Fruit fly (Drosophila melanogaster) whole organism, embryonic: Measurements from ENCODE around the gene Lcp65Ag1.
A peak's percentile ranks its signal among the peaks of the same experiment; 100 is the strongest.

Experiments
- Atf-2 ChIP-seq: fragments of 200-800 bp; sonication (Bioruptor generic); optimal IDR thresholded peaks from 2 replicates; lab custom pipeline; 2016; ENCODE audit warnings: missing biosample characterization, missing genetic modification characterization
- B-H2 ChIP-seq: fragments of 200-800 bp; sonication (Bioruptor generic); optimal IDR thresholded peaks from 2 replicates; lab custom pipeline; 2018; ENCODE audit warnings: missing biosample characterization, mild to moderate bottlenecking, missing genetic modification characterization
- Blimp-1 ChIP-seq: fragments of 200-800 bp; sonication (Bioruptor generic); optimal IDR thresholded peaks from 3 replicates; lab custom pipeline; 2018; ENCODE audit warnings: missing biosample characterization, missing genetic modification characterization, mild to moderate bottlenecking, moderate library complexity, missing genetic modification reagents
- CG10267 ChIP-seq: fragments of 200-800 bp; sonication (Bioruptor generic); optimal IDR thresholded peaks from 2 replicates; lab custom pipeline; 2018; ENCODE audit warnings: missing biosample characterization, mild to moderate bottlenecking, missing genetic modification characterization, moderate library complexity
- CG11093 ChIP-seq: fragments of 200-800 bp; sonication (Bioruptor generic); IDR thresholded peaks from 3 replicates; pipeline ENCODE4 v1.3.6; 2022; ENCODE audit warnings: missing biosample characterization, missing genetic modification characterization
- CG11723 ChIP-seq: fragments of 200-800 bp; sonication (Bioruptor generic); optimal IDR thresholded peaks from 2 replicates; lab custom pipeline; 2017; ENCODE audit warnings: missing biosample characterization, mild to moderate bottlenecking, missing genetic modification characterization
- CG12104 ChIP-seq: fragments of 200-800 bp; sonication (Bioruptor generic); optimal IDR thresholded peaks from 3 replicates; lab custom pipeline; 2016; ENCODE audit warnings: missing biosample characterization, missing genetic modification characterization
- CG12155 ChIP-seq: fragments of 200-800 bp; sonication (Bioruptor generic); optimal IDR thresholded peaks from 3 replicates; lab custom pipeline; 2016; ENCODE audit warnings: missing biosample characterization, missing genetic modification characterization
- CG12236 ChIP-seq: fragments of 200-800 bp; sonication (Bioruptor generic); optimal IDR thresholded peaks from 2 replicates; lab custom pipeline; 2016; ENCODE audit warnings: missing biosample characterization, missing genetic modification characterization
- CG12299 ChIP-seq: fragments of 200-800 bp; sonication (Bioruptor generic); optimal IDR thresholded peaks from 2 replicates; lab custom pipeline; 2018; ENCODE audit warnings: missing biosample characterization, mild to moderate bottlenecking, missing genetic modification characterization
- CG13287 ChIP-seq: fragments of 200-800 bp; sonication (Bioruptor generic); IDR thresholded peaks from 2 replicates; pipeline ENCODE4 v1.3.6; 2022; ENCODE audit warnings: missing biosample characterization, missing genetic modification characterization; ENCODE audit not compliant: partially characterized antibody
- CG13775 ChIP-seq: fragments of 200-800 bp; sonication (Bioruptor generic); optimal IDR thresholded peaks from 3 replicates; lab custom pipeline; 2017; ENCODE audit warnings: missing biosample characterization, mild to moderate bottlenecking, missing genetic modification characterization
- CG17361 ChIP-seq: fragments of 200-800 bp; sonication (Bioruptor generic); IDR thresholded peaks from 3 replicates; pipeline ENCODE4 v1.3.6; 2022; ENCODE audit warnings: missing biosample characterization, missing genetic modification characterization
- CG4617 ChIP-seq: fragments of 200-800 bp; sonication (Bioruptor generic); optimal IDR thresholded peaks from 3 replicates; lab custom pipeline; 2016; ENCODE audit warnings: missing biosample characterization, missing genetic modification characterization, borderline replicate concordance
- CG5953 ChIP-seq: fragments of 200-800 bp; sonication (Bioruptor generic); IDR thresholded peaks from 2 replicates; pipeline ENCODE4 v1.3.6; 2022; ENCODE audit warnings: missing biosample characterization, missing genetic modification characterization
- CG6272 ChIP-seq: fragments of 200-800 bp; sonication (Bioruptor generic); IDR thresholded peaks from 2 replicates; pipeline ENCODE4 v1.3.6; 2022; ENCODE audit warnings: missing biosample characterization, missing genetic modification characterization
- CG7839 ChIP-seq: fragments of 200-800 bp; sonication (Bioruptor generic); optimal IDR thresholded peaks from 3 replicates; lab custom pipeline; 2018; ENCODE audit warnings: missing biosample characterization, mild to moderate bottlenecking, missing genetic modification characterization, moderate library complexity
- D ChIP-seq, 2 experiments: fragments of 200-800 bp in 1 of 2; fragments of >200 bp in 1 of 2; sonication (Bioruptor generic) in 1 of 2; optimal IDR thresholded peaks; 2 replicates in 1 of 2; 3 replicates in 1 of 2; lab custom pipeline; 2017; ENCODE audit warnings: mild to moderate bottlenecking in 1 of 2, missing biosample characterization in 1 of 2, missing genetic modification characterization in 1 of 2, missing genetic modification reagents in 1 of 2
- D19B ChIP-seq: fragments of 200-800 bp; sonication (Bioruptor generic); optimal IDR thresholded peaks from 2 replicates; lab custom pipeline; 2017; ENCODE audit warnings: missing biosample characterization, mild to moderate bottlenecking, missing genetic modification characterization
- Eip74EF ChIP-seq, 2 experiments: fragments of 200-800 bp in 1 of 2; fragments of >200 bp in 1 of 2; sonication (Bioruptor generic) in 1 of 2; optimal IDR thresholded peaks; 2 replicates each; lab custom pipeline; 2017 to 2019; ENCODE audit warnings: missing biosample characterization in 2 of 2, missing genetic modification characterization in 2 of 2, mild to moderate bottlenecking in 1 of 2, moderate library complexity in 1 of 2
- Gsc ChIP-seq: fragments of 200-800 bp; sonication (Bioruptor generic); IDR thresholded peaks from 2 replicates; pipeline ENCODE4 v1.3.6; 2022; ENCODE audit warnings: missing biosample characterization, missing genetic modification characterization
- HLH54F ChIP-seq: fragments of 200-800 bp; sonication (Bioruptor generic); optimal IDR thresholded peaks from 3 replicates; lab custom pipeline; 2016; ENCODE audit warnings: missing biosample characterization, missing genetic modification characterization
- HmgZ ChIP-seq: fragments of 200-800 bp; sonication (Bioruptor generic); optimal IDR thresholded peaks from 2 replicates; lab custom pipeline; 2018; ENCODE audit warnings: missing biosample characterization, mild to moderate bottlenecking, missing genetic modification characterization
- Hr51 ChIP-seq, 2 experiments: fragments of 200-800 bp; sonication (Bioruptor generic); optimal IDR thresholded peaks; 2 replicates in 1 of 2; 3 replicates in 1 of 2; lab custom pipeline; 2016 to 2018; ENCODE audit warnings: missing biosample characterization in 2 of 2, missing genetic modification characterization in 2 of 2, mild to moderate bottlenecking in 1 of 2, moderate library complexity in 1 of 2
- Jarid2 ChIP-seq: fragments of 200-800 bp; sonication (Bioruptor generic); optimal IDR thresholded peaks from 3 replicates; lab custom pipeline; 2017; ENCODE audit warnings: mild to moderate bottlenecking, missing biosample characterization, missing genetic modification reagents, missing genetic modification characterization
- Med ChIP-seq: fragments of 200-800 bp; sonication (Bioruptor generic); peaks from one replicate; lab custom pipeline; 2016; ENCODE audit warnings: missing biosample characterization, missing genetic modification characterization, mild to moderate bottlenecking, inconsistent platforms, moderate library complexity
- Neu2 ChIP-seq: fragments of 200-800 bp; sonication (Bioruptor generic); optimal IDR thresholded peaks from 3 replicates; lab custom pipeline; 2016; ENCODE audit warnings: missing biosample characterization, missing genetic modification characterization, borderline replicate concordance
- Nf-YA ChIP-seq: fragments of 200-800 bp; sonication (Bioruptor generic); IDR thresholded peaks from 2 replicates; pipeline ENCODE4 v1.3.6; 2022; ENCODE audit warnings: missing biosample characterization, missing genetic modification characterization
- Sry-β ChIP-seq: fragments of 200-800 bp; sonication (Bioruptor generic); optimal IDR thresholded peaks from 2 replicates; lab custom pipeline; 2018; ENCODE audit warnings: missing biosample characterization, mild to moderate bottlenecking, missing genetic modification characterization, moderate library complexity
- Taf1 ChIP-seq: fragments of 200-800 bp; sonication (Bioruptor generic); IDR thresholded peaks from 2 replicates; pipeline ENCODE4 v1.3.6; 2022; ENCODE audit warnings: missing biosample characterization, missing genetic modification characterization
- al ChIP-seq: fragments of 200-800 bp; sonication (Bioruptor generic); IDR thresholded peaks from 2 replicates; pipeline ENCODE4 v1.3.6; 2022; ENCODE audit warnings: missing biosample characterization, missing genetic modification characterization
- crol ChIP-seq: fragments of 200-800 bp; sonication (Bioruptor generic); IDR thresholded peaks from 2 replicates; pipeline ENCODE4 v1.3.6; 2022; ENCODE audit warnings: missing biosample characterization, missing genetic modification characterization
- ems ChIP-seq: fragments of 200-800 bp; sonication (Bioruptor generic); optimal IDR thresholded peaks from 3 replicates; lab custom pipeline; 2016; ENCODE audit warnings: missing biosample characterization, missing genetic modification characterization
- eyg ChIP-seq: fragments of 200-800 bp; sonication (Bioruptor generic); optimal IDR thresholded peaks from 3 replicates; lab custom pipeline; 2016; ENCODE audit warnings: missing biosample characterization, missing genetic modification characterization
- gce ChIP-seq: fragments of 200-800 bp; sonication (Bioruptor generic); IDR thresholded peaks from 3 replicates; pipeline ENCODE4 v1.3.6; 2022; ENCODE audit warnings: missing biosample characterization, missing genetic modification characterization
- ken ChIP-seq: fragments of 200-800 bp; sonication (Bioruptor generic); IDR thresholded peaks from 3 replicates; pipeline ENCODE4 v1.3.6; 2022; ENCODE audit warnings: missing biosample characterization, missing genetic modification characterization
- lab ChIP-seq: fragments of 200-800 bp; sonication (Bioruptor generic); optimal IDR thresholded peaks from 3 replicates; lab custom pipeline; 2017; ENCODE audit warnings: missing biosample characterization, missing genetic modification characterization, mild to moderate bottlenecking, moderate library complexity, missing genetic modification reagents
- lola ChIP-seq, 3 experiments: fragments of >200 bp in 2 of 3; fragments of 200-800 bp in 1 of 3; sonication (Bioruptor generic) in 1 of 3; optimal IDR thresholded peaks; 2 replicates each; lab custom pipeline; 2017 to 2019; ENCODE audit warnings: missing biosample characterization in 3 of 3, missing genetic modification characterization in 3 of 3, mild to moderate bottlenecking in 1 of 3, moderate library complexity in 1 of 3
- nerfin-2 ChIP-seq: fragments of 200-800 bp; sonication (Bioruptor generic); IDR thresholded peaks from 2 replicates; pipeline ENCODE4 v1.3.6; 2022; ENCODE audit warnings: missing biosample characterization, missing genetic modification characterization; ENCODE audit not compliant: partially characterized antibody
- prd ChIP-seq, 3 experiments: fragments of >200 bp in 2 of 3; fragments of 200-800 bp in 1 of 3; sonication (Bioruptor generic) in 1 of 3; optimal IDR thresholded peaks in 2 of 3; IDR thresholded peaks in 1 of 3; 2 replicates in 2 of 3; 3 replicates in 1 of 3; pipeline versions ENCODE4 v1.3.6 to Lab custom; 2017 to 2022; ENCODE audit warnings: missing biosample characterization in 1 of 3, missing genetic modification characterization in 1 of 3
- pros ChIP-seq: fragments of 200-800 bp; sonication (Bioruptor generic); optimal IDR thresholded peaks from 3 replicates; lab custom pipeline; 2019; ENCODE audit warnings: missing biosample characterization, mild to moderate bottlenecking, missing genetic modification characterization, moderate library complexity
- sim ChIP-seq: fragments of 200-800 bp; sonication (Bioruptor generic); IDR thresholded peaks from 2 replicates; pipeline ENCODE4 v1.3.6; 2022; ENCODE audit warnings: missing biosample characterization, missing genetic modification characterization
- sima ChIP-seq: fragments of 200-800 bp; sonication (Bioruptor generic); optimal IDR thresholded peaks from 2 replicates; lab custom pipeline; 2016; ENCODE audit warnings: missing biosample characterization, missing genetic modification characterization
- sqz ChIP-seq: fragments of 200-800 bp; sonication (Bioruptor generic); optimal IDR thresholded peaks from 3 replicates; lab custom pipeline; 2018; ENCODE audit warnings: missing biosample characterization, mild to moderate bottlenecking, missing genetic modification characterization
- tap ChIP-seq: fragments of 200-800 bp; optimal IDR thresholded peaks from 3 replicates; lab custom pipeline; 2019; ENCODE audit warnings: missing biosample characterization, mild to moderate bottlenecking, missing genetic modification characterization, moderate library complexity
- usp ChIP-seq: fragments of >200 bp; optimal IDR thresholded peaks from 2 replicates; lab custom pipeline; 2017; ENCODE audit warnings: missing biosample characterization, missing genetic modification characterization
- z ChIP-seq: fragments of 200-800 bp; sonication (Bioruptor generic); IDR thresholded peaks from 3 replicates; pipeline ENCODE4 v1.3.6; 2022; ENCODE audit warnings: missing biosample characterization, missing genetic modification characterization
- zfh2 ChIP-seq: fragments of 200-800 bp; sonication (Bioruptor generic); optimal IDR thresholded peaks from 2 replicates; lab custom pipeline; 2016; ENCODE audit warnings: missing biosample characterization, missing genetic modification characterization

The Lcp65Ag1 gene

dm6 chr3L:6108264-6109060 is 26.6 kb downstream of the Lcp65Ag1 start (continued):
- TF ChIP-seq sqz (GFP tag; lab: Kevin White, UChicago) (no peak), CG17361 (GFP tag; lab: Robert Waterston, UW) (peak; percentile 50; the same call in 1 of the 3 replicates), CG12104 (GFP tag; lab: Kevin White, UChicago) (no peak), CG12299 (tag; lab: Kevin White, UChicago) (no peak), usp (GFP tag; lab: Kevin White, UChicago) (no peak), sima (GFP tag; lab: Kevin White, UChicago) (no peak), ken (no peak), Nf-YA (no peak), B-H2 (GFP tag; lab: Kevin White, UChicago) (no peak), HmgZ (tag; lab: Kevin White, UChicago) (no peak), CG13287 (GFP tag; lab: Robert Waterston, UW) (no peak), CG7839 (peak; percentile 19), prd (optimal IDR thresholded peaks at IDR 0.05; lab: Kevin White, UChicago) (no peak), prd (GFP tag; IDR thresholded peaks at IDR 0.05; lab: Robert Waterston, UW) (no peak), D (optimal IDR thresholded peaks at IDR 0.05; lab: Kevin White, UChicago) (no peak), D (GFP tag; optimal IDR thresholded peaks at IDR 0.05; lab: Kevin White, UChicago) (peak; percentile 27), z (GFP tag; lab: Robert Waterston, UW) (no peak), CG6272 (GFP tag; lab: Robert Waterston, UW) (no peak), Sry-β (no peak), lab (GFP tag; lab: Kevin White, UChicago) (no peak), al (GFP tag; lab: Robert Waterston, UW) (no peak), ems (GFP tag; lab: Kevin White, UChicago) (no peak), CG5953 (GFP tag; lab: Robert Waterston, UW) (no peak), nerfin-2 (GFP tag; lab: Robert Waterston, UW) (no peak), gce (GFP tag; lab: Robert Waterston, UW) (no peak), Jarid2 (no peak), eyg (no peak), Gsc (no peak), Blimp-1 (peak; percentile 47), sim (no peak), CG4617 (GFP tag; lab: Kevin White, UChicago) (no peak), CG12236 (no peak), Hr51 (GFP tag; optimal IDR thresholded peaks at IDR 0.05; lab: Kevin White, UChicago) (no peak), Neu2 (GFP tag; lab: Kevin White, UChicago) (no peak), CG10267 (tag; lab: Kevin White, UChicago) (peak; percentile 21), zfh2 (GFP tag; lab: Kevin White, UChicago) (no peak), Eip74EF (GFP tag; optimal IDR thresholded peaks at IDR 0.05; lab: Kevin White, UChicago) (no peak), tap (tag; lab: Kevin White, UChicago) (peak; percentile 19), crol (GFP tag; lab: Robert Waterston, UW) (no peak), pros (GFP tag; lab: Kevin White, UChicago) (peak; percentile 48), CG11723 (GFP tag; lab: Kevin White, UChicago) (no peak), Atf-2 (GFP tag; lab: Kevin White, UChicago) (no peak), CG12155 (GFP tag; lab: Kevin White, UChicago) (no peak), CG13775 (GFP tag; lab: Kevin White, UChicago) (no peak), Taf1 (GFP tag; lab: Robert Waterston, UW) (no peak), CG11093 (GFP tag; lab: Robert Waterston, UW) (no peak), lola (GFP tag; optimal IDR thresholded peaks at IDR 0.05; lab: Kevin White, UChicago) (peak in 1 of 3 experiments; percentile 45), Med (GFP tag; lab: Kevin White, UChicago) (peak; percentile 37), HLH54F (GFP tag; lab: Kevin White, UChicago) (no peak), D19B (no peak)
